Fruit fly (Drosophila melanogaster) whole organism, embryonic: ENCODE results near the gene Mal-B2.

Source experiments
- CG17328 ChIP-seq: fragments of 200-800 bp; sonication (Bioruptor generic); IDR thresholded peaks from 2 replicates; pipeline ENCODE4 v1.3.6; 2022; ENCODE audit warnings: missing biosample characterization, missing genetic modification characterization
- CG1792 ChIP-seq: fragments of 200-800 bp; sonication (Bioruptor generic); optimal IDR thresholded peaks from 2 replicates; lab custom pipeline; 2016; ENCODE audit warnings: missing biosample characterization, missing genetic modification characterization
- CG18262 ChIP-seq: fragments of 200-800 bp; optimal IDR thresholded peaks from 3 replicates; lab custom pipeline; 2019; ENCODE audit warnings: missing biosample characterization, mild to moderate bottlenecking, missing genetic modification characterization, moderate library complexity
- CG7271 ChIP-seq: fragments of 200-800 bp; sonication (Bioruptor generic); optimal IDR thresholded peaks from 2 replicates; lab custom pipeline; 2018; ENCODE audit warnings: missing biosample characterization, mild to moderate bottlenecking, missing genetic modification characterization, moderate library complexity
- Sox100B ChIP-seq: fragments of 200-800 bp; sonication (Bioruptor generic); optimal IDR thresholded peaks from 3 replicates; lab custom pipeline; 2018; ENCODE audit warnings: missing biosample characterization, mild to moderate bottlenecking, missing genetic modification characterization
- Trl ChIP-seq, 3 experiments: fragments of >200 bp in 2 of 3; fragments of 200-800 bp in 1 of 3; sonication (Bioruptor generic) in 1 of 3; optimal IDR thresholded peaks; 2 replicates in 1 of 3; 3 replicates in 2 of 3; lab custom pipeline; 2016 to 2017; ENCODE audit warnings: missing biosample characterization in 1 of 3, missing genetic modification characterization in 1 of 3
- pzg ChIP-seq: fragments of 200-800 bp; sonication (Bioruptor generic); optimal IDR thresholded peaks from 3 replicates; lab custom pipeline; 2018; ENCODE audit warnings: missing biosample characterization, mild to moderate bottlenecking, missing genetic modification characterization, moderate library complexity
- sc ChIP-seq, 3 experiments: fragments of >200 bp in 2 of 3; fragments of 200-800 bp in 1 of 3; sonication (Bioruptor generic) in 1 of 3; optimal IDR thresholded peaks; 2 replicates in 2 of 3; 3 replicates in 1 of 3; lab custom pipeline; 2017; ENCODE audit warnings: mild to moderate bottlenecking in 1 of 3, missing biosample characterization in 1 of 3, missing genetic modification characterization in 1 of 3, missing genetic modification reagents in 1 of 3

- TF ChIP-seq CG1792 (GFP tag; lab: Kevin White, UChicago) (no peak), Sox100B (no peak), sc (optimal IDR thresholded peaks at IDR 0.05; lab: Kevin White, UChicago) (no peak), sc (GFP tag; optimal IDR thresholded peaks at IDR 0.05; lab: Kevin White, UChicago) (no peak), pzg (GFP tag; lab: Kevin White, UChicago) (no peak), CG18262 (no peak), CG7271 (no peak), Trl (optimal IDR thresholded peaks at IDR 0.05; lab: Kevin White, UChicago) (no peak), Trl (GFP tag; optimal IDR thresholded peaks at IDR 0.05; lab: Kevin White, UChicago) (no peak), CG17328 (no peak)
These were observed 43.6 kb upstream of the Mal-B2 start for dm6 chr2L:11806022-11806700.
